Fruit fly (Drosophila melanogaster): Measurements from ENCODE around the gene scf.
A peak's percentile ranks its signal among the peaks of the same experiment; 100 is the strongest.

Gene scf

dm6 chr3L:1318241-1318640, 19.8 kb downstream of the scf start, which contains the start of gene Myo61F (continued):
- TF ChIP-seq CG6654 (GFP tag; optimal IDR thresholded peaks at IDR 0.05): no peak
- TF ChIP-seq dysf (GFP tag; IDR thresholded peaks at IDR 0.05): 0 out of 3 replicates have a peak, but pooled peaks have one; percentile 23
- no peak for TF ChIP-seq dati (GFP tag; IDR thresholded peaks at IDR 0.05)
- no peak for TF ChIP-seq abd-A (tag; optimal IDR thresholded peaks at IDR 0.05)
- TF ChIP-seq E2f2 (GFP tag; IDR thresholded peaks at IDR 0.05): peak; percentile 89
- no peak for TF ChIP-seq PHDP (tag; optimal IDR thresholded peaks at IDR 0.05)
- no peak for TF ChIP-seq CG12071 (GFP tag; optimal IDR thresholded peaks at IDR 0.05)
- 0 out of 3 replicates have a peak, but pooled peaks have one; percentile 34 for TF ChIP-seq Opbp (GFP tag; IDR thresholded peaks at IDR 0.05; ENCODE audit: partially characterized antibody)
- TF ChIP-seq gt (GFP tag; IDR thresholded peaks at IDR 0.05): no peak
- no peak for TF ChIP-seq Dbx (GFP tag; IDR thresholded peaks at IDR 0.05)
- no peak for TF ChIP-seq Nf-YA (GFP tag; IDR thresholded peaks at IDR 0.05)

- TF ChIP-seq h (optimal IDR thresholded peaks at IDR 0.05) (no peak), CrebB (tag; optimal IDR thresholded peaks at IDR 0.05) (peak; percentile 58), PHDP (tag; optimal IDR thresholded peaks at IDR 0.05) (peak; percentile 72), CTCF (GFP tag; optimal IDR thresholded peaks at IDR 0.05) (peak; percentile 27), CG4282 (GFP tag; optimal IDR thresholded peaks at IDR 0.05) (no peak), sd (tag; optimal IDR thresholded peaks at IDR 0.05) (no peak), CG10654 (GFP tag; optimal IDR thresholded peaks at IDR 0.05) (peak; percentile 77), slp2 (GFP tag; optimal IDR thresholded peaks at IDR 0.05) (peak; percentile 67), sens (GFP tag) (peak; percentile 98), grn (GFP tag; optimal IDR thresholded peaks at IDR 0.05) (peak; percentile 43), Atf-2 (GFP tag; optimal IDR thresholded peaks at IDR 0.05) (peak; percentile 52), ranshi (GFP tag; IDR thresholded peaks at IDR 0.05) (peak; percentile 63), br (optimal IDR thresholded peaks at IDR 0.05) (no peak), Dref (GFP tag; IDR thresholded peaks at IDR 0.05) (no peak), CG4360 (GFP tag; IDR thresholded peaks at IDR 0.05) (peak; percentile 51), Lpt (GFP tag; optimal IDR thresholded peaks at IDR 0.05) (no peak), cato (GFP tag; optimal IDR thresholded peaks at IDR 0.05; ENCODE audit: borderline replicate concordance) (peak; percentile 58), gsb (GFP tag; IDR thresholded peaks at IDR 0.05) (no peak), nau (GFP tag; optimal IDR thresholded peaks at IDR 0.05) (no peak), CG1792 (GFP tag; optimal IDR thresholded peaks at IDR 0.05) (peak; percentile 52), dm (GFP tag; optimal IDR thresholded peaks at IDR 0.05) (peak; percentile 25), bowl (GFP tag; IDR thresholded peaks at IDR 0.05) (peak; percentile 46; the same call in 1 of the 2 replicates), CG1647 (GFP tag; optimal IDR thresholded peaks at IDR 0.05) (no peak), CG8281 (tag; optimal IDR thresholded peaks at IDR 0.05) (peak; percentile 53), Six4 (GFP tag; optimal IDR thresholded peaks at IDR 0.05) (peak; percentile 82), gfzf (GFP tag; optimal IDR thresholded peaks at IDR 0.05) (peak; percentile 2), CG7357 (GFP tag; IDR thresholded peaks at IDR 0.05) (peak; percentile 62; the same call in 1 of the 3 replicates), klu (GFP tag; IDR thresholded peaks at IDR 0.05) (no peak), Scr (GFP tag; IDR thresholded peaks at IDR 0.05; ENCODE audit: partially characterized antibody) (no peak), Stat92E (GFP tag; optimal IDR thresholded peaks at IDR 0.05) (no peak), CG15696 (tag; optimal IDR thresholded peaks at IDR 0.05) (no peak), chn (GFP tag; optimal IDR thresholded peaks at IDR 0.05) (peak; percentile 78), CG3995 (GFP tag; optimal IDR thresholded peaks at IDR 0.05) (no peak), CG5180 (GFP tag; optimal IDR thresholded peaks at IDR 0.05) (peak; percentile 73), eve (GFP tag; optimal IDR thresholded peaks at IDR 0.05) (no peak), CG34224 (GFP tag; IDR thresholded peaks at IDR 0.05; ENCODE audit: partially characterized antibody) (no peak), CG10462 (GFP tag; optimal IDR thresholded peaks at IDR 0.05) (peak; percentile 68), Dp (GFP tag; optimal IDR thresholded peaks at IDR 0.05) (no peak), CG32532 (GFP tag; IDR thresholded peaks at IDR 0.05) (peak; percentile 67; the same call in 1 of the 2 replicates), gsb-n (tag; optimal IDR thresholded peaks at IDR 0.05) (no peak), ap (GFP tag; IDR thresholded peaks at IDR 0.05) (peak; percentile 56)
Observed at dm6 chr3L:1319097-1319725, 20.7 kb downstream of the scf start.
